Fruit fly (Drosophila melanogaster) whole organism, embryonic: ENCODE data around the gene Grik.
A peak's percentile ranks its signal among the peaks of the same experiment; 100 is the strongest.

Experiments
- Antp ChIP-seq: fragments of 200-800 bp; sonication (Bioruptor generic); optimal IDR thresholded peaks from 3 replicates; lab custom pipeline; 2016; ENCODE audit warnings: missing biosample characterization, missing genetic modification characterization
- Atf3 ChIP-seq: fragments of 200-800 bp; sonication (Bioruptor generic); optimal IDR thresholded peaks from 3 replicates; lab custom pipeline; 2016; ENCODE audit warnings: missing biosample characterization, missing genetic modification characterization
- Bteb2 ChIP-seq: fragments of 200-800 bp; sonication (Bioruptor generic); optimal IDR thresholded peaks from 2 replicates; lab custom pipeline; 2016; ENCODE audit warnings: missing biosample characterization, missing genetic modification characterization
- CG1602 ChIP-seq: fragments of 200-800 bp; sonication (Bioruptor generic); optimal IDR thresholded peaks from 3 replicates; lab custom pipeline; 2016; ENCODE audit warnings: missing biosample characterization, missing genetic modification characterization
- CG2129 ChIP-seq: fragments of 200-800 bp; sonication (Bioruptor generic); IDR thresholded peaks from 2 replicates; pipeline ENCODE4 v1.3.6; 2022; ENCODE audit warnings: missing biosample characterization, missing genetic modification characterization; ENCODE audit not compliant: partially characterized antibody
- CG30431 ChIP-seq: fragments of 200-800 bp; sonication (Bioruptor generic); optimal IDR thresholded peaks from 2 replicates; lab custom pipeline; 2017; ENCODE audit warnings: missing biosample characterization, missing genetic modification characterization
- CG34376 ChIP-seq: fragments of 200-800 bp; sonication (Bioruptor generic); optimal IDR thresholded peaks from 2 replicates; lab custom pipeline; 2018; ENCODE audit warnings: missing biosample characterization, mild to moderate bottlenecking, missing genetic modification characterization
- CG43689 ChIP-seq: fragments of 200-800 bp; sonication (Bioruptor generic); IDR thresholded peaks from 2 replicates; pipeline ENCODE4 v1.3.6; 2022; ENCODE audit warnings: missing biosample characterization, missing genetic modification characterization
- CG4820 ChIP-seq: fragments of 200-800 bp; sonication (Bioruptor generic); optimal IDR thresholded peaks from 3 replicates; lab custom pipeline; 2016; ENCODE audit warnings: missing biosample characterization, missing genetic modification characterization
- CG6654 ChIP-seq: fragments of 200-800 bp; sonication (Bioruptor generic); optimal IDR thresholded peaks from 2 replicates; lab custom pipeline; 2017; ENCODE audit warnings: missing biosample characterization, mild to moderate bottlenecking, missing genetic modification characterization
- CG6791 ChIP-seq: fragments of 200-800 bp; sonication (Bioruptor generic); IDR thresholded peaks from 3 replicates; pipeline ENCODE4 v1.3.6; 2022; ENCODE audit warnings: missing biosample characterization, missing genetic modification characterization; ENCODE audit not compliant: partially characterized antibody
- CG7372 ChIP-seq: fragments of 200-800 bp; sonication (Bioruptor generic); IDR thresholded peaks from 2 replicates; pipeline ENCODE4 v1.3.6; 2022; ENCODE audit warnings: missing biosample characterization, missing genetic modification characterization
- CG7745 ChIP-seq: fragments of 200-800 bp; sonication (Bioruptor generic); optimal IDR thresholded peaks from 2 replicates; lab custom pipeline; 2018; ENCODE audit warnings: missing biosample characterization, mild to moderate bottlenecking, missing genetic modification characterization, moderate library complexity
- CG9215 ChIP-seq: fragments of 200-800 bp; sonication (Bioruptor generic); IDR thresholded peaks from 2 replicates; pipeline ENCODE4 v1.3.6; 2022; ENCODE audit warnings: missing biosample characterization, missing genetic modification characterization
- Dad ChIP-seq: fragments of 200-800 bp; sonication (Bioruptor generic); optimal IDR thresholded peaks from 3 replicates; lab custom pipeline; 2016; ENCODE audit warnings: missing biosample characterization, missing genetic modification characterization
- Dref ChIP-seq: fragments of 200-800 bp; sonication (Bioruptor generic); IDR thresholded peaks from 2 replicates; pipeline ENCODE4 v1.3.6; 2022; ENCODE audit warnings: missing biosample characterization, missing genetic modification characterization
- E2f1 ChIP-seq: fragments of 200-800 bp; sonication (Bioruptor generic); IDR thresholded peaks from 2 replicates; pipeline ENCODE4 v1.3.6; 2022; ENCODE audit warnings: missing biosample characterization, missing genetic modification characterization
- E2f2 ChIP-seq: fragments of 200-800 bp; sonication (Bioruptor generic); IDR thresholded peaks from 2 replicates; pipeline ENCODE4 v1.3.6; 2022; ENCODE audit warnings: missing biosample characterization, missing genetic modification characterization
- Elba2 ChIP-seq: fragments of 200-800 bp; sonication (Bioruptor generic); optimal IDR thresholded peaks from 3 replicates; lab custom pipeline; 2016; ENCODE audit warnings: missing biosample characterization, missing genetic modification characterization
- Fer1 ChIP-seq: fragments of 200-800 bp; sonication (Bioruptor generic); optimal IDR thresholded peaks from 2 replicates; lab custom pipeline; 2017; ENCODE audit warnings: missing biosample characterization, mild to moderate bottlenecking, missing genetic modification characterization
- Fer2 ChIP-seq: fragments of 200-800 bp; sonication (Bioruptor generic); optimal IDR thresholded peaks from 2 replicates; lab custom pipeline; 2018; ENCODE audit warnings: missing biosample characterization, mild to moderate bottlenecking, missing genetic modification characterization, moderate library complexity
- Gsc ChIP-seq: fragments of 200-800 bp; sonication (Bioruptor generic); IDR thresholded peaks from 2 replicates; pipeline ENCODE4 v1.3.6; 2022; ENCODE audit warnings: missing biosample characterization, missing genetic modification characterization
- H15 ChIP-seq: fragments of 200-800 bp; sonication (Bioruptor generic); IDR thresholded peaks from 3 replicates; pipeline ENCODE4 v1.3.6; 2022; ENCODE audit warnings: missing biosample characterization, missing genetic modification characterization
- Hr39 ChIP-seq: fragments of >200 bp; optimal IDR thresholded peaks from 2 replicates; lab custom pipeline; 2017
- Myb ChIP-seq: fragments of 200-800 bp; sonication (Bioruptor generic); optimal IDR thresholded peaks from 2 replicates; lab custom pipeline; 2016; ENCODE audit warnings: missing biosample characterization, missing genetic modification characterization
- Pdp1 ChIP-seq, 2 experiments: fragments of 200-800 bp; sonication (Bioruptor generic); optimal IDR thresholded peaks; 3 replicates each; lab custom pipeline; 2016; ENCODE audit warnings: missing biosample characterization in 2 of 2, missing genetic modification characterization in 2 of 2, mild to moderate bottlenecking in 1 of 2, moderate library complexity in 1 of 2
- Taf1 ChIP-seq: fragments of 200-800 bp; sonication (Bioruptor generic); IDR thresholded peaks from 2 replicates; pipeline ENCODE4 v1.3.6; 2022; ENCODE audit warnings: missing biosample characterization, missing genetic modification characterization
- Tbp ChIP-seq: fragments of >200 bp; optimal IDR thresholded peaks from 2 replicates; lab custom pipeline; 2018; ENCODE audit warnings: missing biosample characterization, missing genetic modification characterization
- ac ChIP-seq: fragments of 200-800 bp; sonication (Bioruptor generic); optimal IDR thresholded peaks from 3 replicates; lab custom pipeline; 2017; ENCODE audit warnings: missing biosample characterization, mild to moderate bottlenecking, missing genetic modification characterization
- bbx ChIP-seq: fragments of 200-800 bp; sonication (Bioruptor generic); IDR thresholded peaks from 2 replicates; pipeline ENCODE4 v1.3.6; 2022; ENCODE audit warnings: missing biosample characterization, missing genetic modification characterization; ENCODE audit not compliant: partially characterized antibody
- cg ChIP-seq: fragments of 200-800 bp; sonication (Bioruptor generic); optimal IDR thresholded peaks from 3 replicates; lab custom pipeline; 2019; ENCODE audit warnings: missing biosample characterization, mild to moderate bottlenecking, missing genetic modification characterization, moderate library complexity
- ci ChIP-seq: fragments of 200-800 bp; sonication (Bioruptor generic); IDR thresholded peaks from 3 replicates; pipeline ENCODE4 v1.3.6; 2022; ENCODE audit warnings: missing biosample characterization, missing genetic modification characterization
- eve ChIP-seq, 2 experiments: fragments of >200 bp; optimal IDR thresholded peaks; 2 replicates each; lab custom pipeline; 2017; ENCODE audit warnings: missing biosample characterization in 2 of 2, missing genetic modification characterization in 2 of 2
- gem ChIP-seq: fragments of 200-800 bp; sonication (Bioruptor generic); optimal IDR thresholded peaks from 2 replicates; lab custom pipeline; 2019; ENCODE audit warnings: missing biosample characterization, mild to moderate bottlenecking, missing genetic modification characterization, moderate library complexity
- gro ChIP-seq: fragments of 200-800 bp; sonication (Bioruptor generic); optimal IDR thresholded peaks from 2 replicates; lab custom pipeline; 2016; ENCODE audit warnings: missing biosample characterization, missing genetic modification characterization
- hb ChIP-seq: fragments of 200-800 bp; sonication (Bioruptor generic); IDR thresholded peaks from 3 replicates; pipeline ENCODE4 v1.3.6; 2022; ENCODE audit warnings: missing biosample characterization, missing genetic modification characterization; ENCODE audit not compliant: partially characterized antibody
- ind ChIP-seq: fragments of 200-800 bp; sonication (Bioruptor generic); optimal IDR thresholded peaks from 3 replicates; lab custom pipeline; 2016; ENCODE audit warnings: missing biosample characterization, missing genetic modification characterization
- kay ChIP-seq: fragments of 200-800 bp; sonication (Bioruptor generic); optimal IDR thresholded peaks from 2 replicates; lab custom pipeline; 2016; ENCODE audit warnings: missing biosample characterization, missing genetic modification characterization
- klu ChIP-seq: fragments of 200-800 bp; sonication (Bioruptor generic); IDR thresholded peaks from 2 replicates; pipeline ENCODE4 v1.3.6; 2022; ENCODE audit warnings: missing biosample characterization, missing genetic modification characterization
- lola ChIP-seq, 3 experiments: fragments of >200 bp in 2 of 3; fragments of 200-800 bp in 1 of 3; sonication (Bioruptor generic) in 1 of 3; optimal IDR thresholded peaks; 2 replicates each; lab custom pipeline; 2017 to 2019; ENCODE audit warnings: missing biosample characterization in 3 of 3, missing genetic modification characterization in 3 of 3, mild to moderate bottlenecking in 1 of 3, moderate library complexity in 1 of 3
- mam ChIP-seq: fragments of 200-800 bp; sonication (Bioruptor generic); optimal IDR thresholded peaks from 3 replicates; lab custom pipeline; 2016; ENCODE audit warnings: missing biosample characterization, missing genetic modification characterization
- nmo ChIP-seq: fragments of 200-800 bp; sonication (Bioruptor generic); optimal IDR thresholded peaks from 2 replicates; lab custom pipeline; 2018; ENCODE audit warnings: missing biosample characterization, mild to moderate bottlenecking, missing genetic modification characterization, moderate library complexity
- nom ChIP-seq: fragments of 200-800 bp; sonication (Bioruptor generic); optimal IDR thresholded peaks from 2 replicates; lab custom pipeline; 2017; ENCODE audit warnings: missing biosample characterization, missing genetic modification characterization, mild to moderate bottlenecking, moderate library complexity, missing genetic modification reagents
- org-1 ChIP-seq: fragments of 200-800 bp; sonication (Bioruptor generic); optimal IDR thresholded peaks from 2 replicates; lab custom pipeline; 2017; ENCODE audit warnings: missing biosample characterization, missing genetic modification characterization
- prd ChIP-seq, 3 experiments: fragments of >200 bp in 2 of 3; fragments of 200-800 bp in 1 of 3; sonication (Bioruptor generic) in 1 of 3; optimal IDR thresholded peaks in 2 of 3; IDR thresholded peaks in 1 of 3; 2 replicates in 2 of 3; 3 replicates in 1 of 3; pipeline versions ENCODE4 v1.3.6 to Lab custom; 2017 to 2022; ENCODE audit warnings: missing biosample characterization in 1 of 3, missing genetic modification characterization in 1 of 3
- ranshi ChIP-seq: fragments of 200-800 bp; sonication (Bioruptor generic); IDR thresholded peaks from 2 replicates; pipeline ENCODE4 v1.3.6; 2022; ENCODE audit warnings: missing biosample characterization, missing genetic modification characterization
- scrt ChIP-seq: fragments of 200-800 bp; sonication (Bioruptor generic); optimal IDR thresholded peaks from 2 replicates; lab custom pipeline; 2018; ENCODE audit warnings: missing biosample characterization, mild to moderate bottlenecking, missing genetic modification characterization, moderate library complexity
- slp2 ChIP-seq: fragments of 200-800 bp; sonication (Bioruptor generic); optimal IDR thresholded peaks from 2 replicates; lab custom pipeline; 2016; ENCODE audit warnings: missing biosample characterization, missing genetic modification characterization
- sna ChIP-seq: fragments of 200-800 bp; sonication (Bioruptor generic); IDR thresholded peaks from 2 replicates; pipeline ENCODE4 v1.3.6; 2022; ENCODE audit warnings: missing biosample characterization, missing genetic modification characterization; ENCODE audit not compliant: partially characterized antibody
- tna ChIP-seq: fragments of 200-800 bp; sonication (Bioruptor generic); IDR thresholded peaks from 2 replicates; pipeline ENCODE4 v1.3.6; 2022; ENCODE audit warnings: missing biosample characterization, missing genetic modification characterization; ENCODE audit not compliant: partially characterized antibody
- ttk ChIP-seq: fragments of 200-800 bp; sonication (Bioruptor generic); IDR thresholded peaks from 2 replicates; pipeline ENCODE4 v2.1.2; 2022; ENCODE audit warnings: missing biosample characterization, missing genetic modification characterization

Gene Grik

DNA sequence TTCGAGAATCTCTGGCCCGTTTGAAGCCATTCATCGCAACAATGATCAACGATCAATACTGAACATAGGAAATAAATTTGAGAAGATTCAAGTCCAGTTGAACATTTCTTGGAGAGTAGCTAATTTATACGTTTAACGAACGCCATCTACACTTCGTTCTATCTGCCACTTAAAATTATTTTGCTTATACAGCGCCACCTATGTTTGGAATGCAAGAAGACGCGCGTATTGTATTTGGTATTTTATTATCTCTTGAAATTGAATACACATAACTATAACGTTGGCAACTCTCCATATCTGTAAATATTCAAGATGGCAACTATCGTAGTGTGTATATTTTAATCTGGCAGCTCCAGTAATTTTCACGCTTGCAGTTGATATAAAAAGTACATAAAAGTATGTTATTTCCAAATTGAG is 46.2 kb downstream of the Grik start (continued):
- no peak for TF ChIP-seq CG2129 (GFP tag; lab: Robert Waterston, UW)
- peak; percentile 20 for TF ChIP-seq ind (GFP tag; lab: Kevin White, UChicago)
- no peak for TF ChIP-seq gem (tag; lab: Kevin White, UChicago)
- no peak for TF ChIP-seq Bteb2 (GFP tag; lab: Kevin White, UChicago)
- peak; percentile 39 for TF ChIP-seq Antp
- no peak for TF ChIP-seq eve (GFP tag; optimal IDR thresholded peaks at IDR 0.05; lab: Kevin White, UChicago)
- peak; percentile 59 for TF ChIP-seq E2f2 (GFP tag; lab: Robert Waterston, UW)
- peak; percentile 72 for TF ChIP-seq CG6791 (GFP tag; lab: Robert Waterston, UW)
- peak; percentile 12 for TF ChIP-seq slp2
- peak; percentile 37 for TF ChIP-seq Dref (GFP tag; lab: Robert Waterston, UW)
- TF ChIP-seq Elba2 (GFP tag; lab: Kevin White, UChicago), result no peak
- TF ChIP-seq cg (GFP tag; lab: Kevin White, UChicago), result no peak
- peak in 1 of 2 experiments; percentile 53 for TF ChIP-seq Pdp1 (GFP tag; optimal IDR thresholded peaks at IDR 0.05; lab: Kevin White, UChicago)
- no peak for TF ChIP-seq hb (GFP tag; lab: Robert Waterston, UW)
- no peak for TF ChIP-seq CG4820 (GFP tag; lab: Kevin White, UChicago)
- no peak for TF ChIP-seq nmo
- TF ChIP-seq bbx, result peak; percentile 38; the same call in 1 of the 2 replicates
- TF ChIP-seq CG30431, result no peak
- TF ChIP-seq Dad (GFP tag; lab: Kevin White, UChicago), result no peak
- no peak for TF ChIP-seq CG7745 (tag; lab: Kevin White, UChicago)
- no peak for TF ChIP-seq ac
- no peak for TF ChIP-seq H15 (GFP tag; lab: Robert Waterston, UW)
- no peak for TF ChIP-seq Gsc (GFP tag; lab: Robert Waterston, UW)
- peak; percentile 27; the same call in 1 of the 2 replicates for TF ChIP-seq CG9215 (GFP tag; lab: Robert Waterston, UW)
- TF ChIP-seq kay (GFP tag; lab: Kevin White, UChicago), result peak; percentile 2
- TF ChIP-seq Fer1 (GFP tag; lab: Kevin White, UChicago), result no peak
- TF ChIP-seq mam (GFP tag; lab: Kevin White, UChicago), result peak; percentile 47
- TF ChIP-seq ranshi (GFP tag; lab: Robert Waterston, UW), result no peak
- TF ChIP-seq gro (GFP tag; lab: Kevin White, UChicago), result peak; percentile 17
- TF ChIP-seq CG1602 (GFP tag; lab: Kevin White, UChicago), result peak; percentile 2
- TF ChIP-seq ttk (GFP tag; lab: Robert Waterston, UW), result no peak
- no peak for TF ChIP-seq tna (GFP tag; lab: Robert Waterston, UW)
- TF ChIP-seq Myb (GFP tag; lab: Kevin White, UChicago), result peak; percentile 65
- TF ChIP-seq ci (GFP tag; lab: Robert Waterston, UW), result peak; percentile 42; the same call in 1 of the 3 replicates
- no peak for TF ChIP-seq nom (GFP tag; lab: Kevin White, UChicago)
- 0 out of 2 replicates have a peak, but pooled peaks have one; percentile 39 for TF ChIP-seq Taf1 (GFP tag; lab: Robert Waterston, UW)
- TF ChIP-seq Tbp, result no peak
- TF ChIP-seq CG7372 (GFP tag; lab: Robert Waterston, UW), result no peak
- TF ChIP-seq E2f1 (GFP tag; lab: Robert Waterston, UW), result peak; percentile 28; the same call in 1 of the 2 replicates
- no peak for TF ChIP-seq CG34376 (GFP tag; lab: Kevin White, UChicago)
- no peak for TF ChIP-seq org-1 (GFP tag; lab: Kevin White, UChicago)
- TF ChIP-seq sna, result no peak
- no peak for TF ChIP-seq Atf3 (GFP tag; lab: Kevin White, UChicago)
- TF ChIP-seq lola (GFP tag; optimal IDR thresholded peaks at IDR 0.05; lab: Kevin White, UChicago), result no peak
- TF ChIP-seq klu (GFP tag; lab: Robert Waterston, UW), result no peak
- TF ChIP-seq CG43689 (GFP tag; lab: Robert Waterston, UW), result no peak
- TF ChIP-seq CG6654 (GFP tag; lab: Kevin White, UChicago), result no peak
- TF ChIP-seq scrt, result no peak
- no peak for TF ChIP-seq Hr39 (lab: Kevin White, UChicago)
- TF ChIP-seq prd (optimal IDR thresholded peaks at IDR 0.05; lab: Kevin White, UChicago), result no peak
- peak; percentile 36; the same call in 1 of the 3 replicates for TF ChIP-seq prd (GFP tag; IDR thresholded peaks at IDR 0.05; lab: Robert Waterston, UW)
- no peak for TF ChIP-seq Fer2
